Worm (Caenorhabditis elegans): ENCODE results near the gene fbxb-74.

fbxb-74 gene

ce11 chrIV:4439190-4439589 lies at the start of gene fbxb-74:
Gene fbxb-74, minus strand, starts transcription at chrIV:4439290.
- TF ChIP-seq fkh-2 (tag; optimal IDR thresholded peaks at IDR 0.05) (no peak), zag-1 (tag; optimal IDR thresholded peaks at IDR 0.05) (no peak)

ce11 chrIV:4486738-4487137 lies 47.6 kb upstream of the fbxb-74 start, which contains the start of gene trx-3:
Gene trx-3, plus strand, starts transcription at chrIV:4487028.
- TF ChIP-seq eor-1 (tag; optimal IDR thresholded peaks at IDR 0.05) = no peak
- peak; percentile 82 for TF ChIP-seq elt-2 (tag; optimal IDR thresholded peaks at IDR 0.05)
- peak; percentile 86 for TF ChIP-seq pqm-1 (tag; optimal IDR thresholded peaks at IDR 0.05)
- TF ChIP-seq ZK546.5 (tag; optimal IDR thresholded peaks at IDR 0.05) = no peak
- peak; percentile 36 for TF ChIP-seq pha-4 (tag; optimal IDR thresholded peaks at IDR 0.05)

ce11 chrIV:4484555-4484954 lies 45.5 kb upstream of the fbxb-74 start:
- TF ChIP-seq elt-2 (tag; optimal IDR thresholded peaks at IDR 0.05) (peak; percentile 73), mml-1 (tag; optimal IDR thresholded peaks at IDR 0.05) (no peak), lsy-12 (tag; optimal IDR thresholded peaks at IDR 0.05) (no peak), pqm-1 (tag; optimal IDR thresholded peaks at IDR 0.05) (peak; percentile 78), fkh-2 (tag; optimal IDR thresholded peaks at IDR 0.05) (no peak)

- TF ChIP-seq pqm-1 (tag; optimal IDR thresholded peaks at IDR 0.05) (peak; percentile 82), ceh-9 (tag; optimal IDR thresholded peaks at IDR 0.05) (no peak), tbx-2 (tag; optimal IDR thresholded peaks at IDR 0.05) (no peak), eor-1 (tag; optimal IDR thresholded peaks at IDR 0.05) (no peak), unc-39 (tag; optimal IDR thresholded peaks at IDR 0.05) (no peak), pha-4 (tag; optimal IDR thresholded peaks at IDR 0.05) (peak; percentile 55), elt-2 (tag; optimal IDR thresholded peaks at IDR 0.05) (peak; percentile 97), ceh-28 (tag; optimal IDR thresholded peaks at IDR 0.05) (peak; percentile 60), jun-1 (tag; optimal IDR thresholded peaks at IDR 0.05) (peak; percentile 70)
Measured at ce11 chrIV:4482531-4482930, 43.4 kb upstream of the fbxb-74 start, which contains the start of gene M01H9.4. Gene M01H9.4, minus strand, starts transcription at chrIV:4482909.

- TF ChIP-seq unc-39 (tag; optimal IDR thresholded peaks at IDR 0.05) = no peak
- no peak for TF ChIP-seq zag-1 (tag; optimal IDR thresholded peaks at IDR 0.05)
- no peak for TF ChIP-seq fkh-2 (tag; optimal IDR thresholded peaks at IDR 0.05)
- TF ChIP-seq jun-1 (tag; optimal IDR thresholded peaks at IDR 0.05) = no peak
- no peak for TF ChIP-seq unc-62 (GFP tag; optimal IDR thresholded peaks at IDR 0.05)
- no peak for TF ChIP-seq lin-15B (tag; optimal IDR thresholded peaks at IDR 0.05)
- peak; percentile 22 for TF ChIP-seq pqm-1 (tag; optimal IDR thresholded peaks at IDR 0.05)
- TF ChIP-seq elt-2 (tag; optimal IDR thresholded peaks at IDR 0.05) = peak; percentile 59
Measured at ce11 chrIV:4481298-4481697, 42.2 kb upstream of the fbxb-74 start.

ce11 chrIV:4480027-4480426 lies 40.9 kb upstream of the fbxb-74 start, which contains the start of gene M01H9.10:
Gene M01H9.10, minus strand, starts transcription at chrIV:4480127.
- TF ChIP-seq fkh-2 (tag; optimal IDR thresholded peaks at IDR 0.05) (no peak), hmg-11 (tag; optimal IDR thresholded peaks at IDR 0.05) (no peak), ceh-16 (tag; optimal IDR thresholded peaks at IDR 0.05) (no peak), skn-1 (tag; optimal IDR thresholded peaks at IDR 0.05) (no peak), ama-1 (optimal IDR thresholded peaks at IDR 0.05) (no peak), nhr-76 (tag; optimal IDR thresholded peaks at IDR 0.05) (no peak), snpc-4 (tag; optimal IDR thresholded peaks at IDR 0.05) (no peak), aly-2 (tag; optimal IDR thresholded peaks at IDR 0.05) (no peak), nhr-28 (tag; optimal IDR thresholded peaks at IDR 0.05) (no peak), nfya-1 (tag; optimal IDR thresholded peaks at IDR 0.05; ENCODE audit: insufficient read depth) (no peak), eor-1 (tag; optimal IDR thresholded peaks at IDR 0.05) (no peak), unc-62 (GFP tag; optimal IDR thresholded peaks at IDR 0.05) (no peak), ztf-11 (tag; optimal IDR thresholded peaks at IDR 0.05) (no peak), egl-5 (tag; optimal IDR thresholded peaks at IDR 0.05) (no peak), R02D3.7 (tag; optimal IDR thresholded peaks at IDR 0.05) (no peak)

ce11 chrIV:4478612-4479011 lies 39.5 kb upstream of the fbxb-74 start:
- TF ChIP-seq lin-15B (tag; optimal IDR thresholded peaks at IDR 0.05) = no peak
- peak; percentile 31 for TF ChIP-seq pqm-1 (tag; optimal IDR thresholded peaks at IDR 0.05)
- TF ChIP-seq fos-1 (tag; optimal IDR thresholded peaks at IDR 0.05) = no peak
- TF ChIP-seq mml-1 (tag; optimal IDR thresholded peaks at IDR 0.05) = no peak
- no peak for TF ChIP-seq ztf-4 (tag; optimal IDR thresholded peaks at IDR 0.05)
- TF ChIP-seq pha-4 (tag; optimal IDR thresholded peaks at IDR 0.05) = peak; percentile 24
- TF ChIP-seq ceh-28 (tag; optimal IDR thresholded peaks at IDR 0.05) = no peak
- no peak for TF ChIP-seq nhr-12 (tag; optimal IDR thresholded peaks at IDR 0.05)
- no peak for TF ChIP-seq eor-1 (tag; optimal IDR thresholded peaks at IDR 0.05)

Measured in whole organism, L3 larva.